Worm (Caenorhabditis elegans) whole organism, early embryonic: ENCODE measurements around the gene C38C10.3.

ENCODE experiments used
- B0310.2 ChIP-seq: sonication (generic microtip); optimal IDR thresholded peaks from 2 replicates; lab custom pipeline; 2016; ENCODE audit warnings: mild to moderate bottlenecking, missing genetic modification characterization, missing compliant biosample characterization
- F13C5.2 ChIP-seq: sonication (generic microtip); optimal IDR thresholded peaks from 2 replicates; lab custom pipeline; 2017; ENCODE audit warnings: mild to moderate bottlenecking, missing genetic modification characterization, inconsistent platforms, missing compliant biosample characterization
- aly-1 ChIP-seq: sonication (generic microtip); optimal IDR thresholded peaks from 2 replicates; lab custom pipeline; 2016; ENCODE audit warnings: missing genetic modification characterization, missing compliant biosample characterization
- ama-1 ChIP-seq: fragments of 150-350 bp; optimal IDR thresholded peaks from 2 replicates; lab custom pipeline; 2014
- ceh-13 ChIP-seq: fragments of 200-800 bp; sonication (Bioruptor generic); optimal IDR thresholded peaks from 2 replicates; lab custom pipeline; 2018; ENCODE audit warnings: mild to moderate bottlenecking, missing genetic modification characterization, missing compliant biosample characterization
- ceh-36 ChIP-seq: sonication (generic microtip); optimal IDR thresholded peaks from 2 replicates; lab custom pipeline; 2016; ENCODE audit warnings: missing genetic modification characterization, inconsistent platforms, missing compliant biosample characterization
- ets-7 ChIP-seq: sonication (generic microtip); optimal IDR thresholded peaks from 2 replicates; lab custom pipeline; 2016; ENCODE audit warnings: missing genotype, missing genetic modification characterization, missing compliant biosample characterization
- flt-1 ChIP-seq: fragments of 200-800 bp; sonication (Bioruptor generic); IDR thresholded peaks from 2 replicates; pipeline ENCODE4 v1.3.6; 2022; ENCODE audit warnings: missing genetic modification characterization, missing compliant biosample characterization
- hmbx-1 ChIP-seq: sonication (generic microtip); optimal IDR thresholded peaks from 2 replicates; lab custom pipeline; 2016; ENCODE audit warnings: mild to moderate bottlenecking, missing genetic modification characterization, missing compliant biosample characterization
- hmg-4 ChIP-seq: fragments of 200-800 bp; sonication (Bioruptor generic); optimal IDR thresholded peaks from 2 replicates; lab custom pipeline; 2018; ENCODE audit warnings: mild to moderate bottlenecking, missing genetic modification characterization, missing compliant biosample characterization
- hnd-1 ChIP-seq: sonication (generic microtip); optimal IDR thresholded peaks from 2 replicates; lab custom pipeline; 2016; ENCODE audit warnings: missing genetic modification characterization, missing compliant biosample characterization
- pes-1 ChIP-seq: fragments of 200-800 bp; sonication (Bioruptor generic); IDR thresholded peaks from 2 replicates; pipeline ENCODE4 v1.3.6; 2022; ENCODE audit warnings: missing genetic modification reagents, missing genetic modification characterization, missing compliant biosample characterization
- scrt-1 ChIP-seq: fragments of 200-800 bp; sonication (Bioruptor generic); IDR thresholded peaks from 2 replicates; pipeline ENCODE4 v1.3.6; 2022; ENCODE audit warnings: missing genetic modification characterization, missing compliant biosample characterization
- sea-1 ChIP-seq: fragments of 200-800 bp; sonication (Bioruptor generic); conservative IDR thresholded peaks from 2 replicates; pipeline ENCODE4 v1.3.6; 2022; ENCODE audit warnings: missing genetic modification characterization, missing compliant biosample characterization
- tbx-11 ChIP-seq: fragments of 200-800 bp; sonication (Bioruptor generic); IDR thresholded peaks from 2 replicates; pipeline ENCODE4 v1.3.6; 2022; ENCODE audit warnings: missing genetic modification characterization, missing compliant biosample characterization
- tbx-37 ChIP-seq: fragments of 200-800 bp; sonication (Bioruptor generic); conservative IDR thresholded peaks from 2 replicates; pipeline ENCODE4 v1.3.6; 2022; ENCODE audit warnings: missing genetic modification reagents, missing genetic modification characterization, missing compliant biosample characterization
- tra-4 ChIP-seq: sonication (generic microtip); optimal IDR thresholded peaks from 2 replicates; lab custom pipeline; 2017; ENCODE audit warnings: missing genetic modification characterization, missing compliant biosample characterization

The C38C10.3 gene

ce11 chrIII:9366971-9367370 is 18.5 kb downstream of the C38C10.3 start, which contains the start of gene crn-6:
Gene crn-6 (plus strand): TSS chrIII:9367271.
- TF ChIP-seq sea-1 (GFP tag; lab: Robert Waterston, UW) (no peak), ceh-36 (tag; lab: Kevin White, UChicago) (no peak)

- no peak for TF ChIP-seq pes-1
- no peak for TF ChIP-seq hmg-4 (GFP tag; lab: Kevin White, UChicago)
- TF ChIP-seq tbx-37 (GFP tag; lab: Robert Waterston, UW): no peak
- no peak for TF ChIP-seq aly-1 (tag; lab: Kevin White, UChicago)
- TF ChIP-seq ceh-36 (tag; lab: Kevin White, UChicago): no peak
- TF ChIP-seq ama-1 (lab: Kevin White, UChicago): no peak
Observed at ce11 chrIII:9366376-9366775, 19.1 kb downstream of the C38C10.3 start.

ce11 chrIII:9361228-9361627 is 24.2 kb downstream of the C38C10.3 start, which contains the start of gene flp-25:
Gene flp-25 (plus strand): TSS chrIII:9361528.
- TF ChIP-seq sea-1 (GFP tag; lab: Robert Waterston, UW) (no peak), aly-1 (tag; lab: Kevin White, UChicago) (no peak), ets-7 (tag; lab: Kevin White, UChicago) (no peak), flt-1 (GFP tag; lab: Robert Waterston, UW) (no peak), tra-4 (no peak)

- no peak for TF ChIP-seq F13C5.2 (tag; lab: Kevin White, UChicago)
- TF ChIP-seq pes-1: no peak
- TF ChIP-seq hnd-1: no peak
- TF ChIP-seq hmg-4 (GFP tag; lab: Kevin White, UChicago): no peak
- no peak for TF ChIP-seq ceh-13 (GFP tag; lab: Kevin White, UChicago)
- TF ChIP-seq tbx-11: no peak
- TF ChIP-seq aly-1 (tag; lab: Kevin White, UChicago): no peak
- TF ChIP-seq hmbx-1 (tag; lab: Kevin White, UChicago): no peak
- no peak for TF ChIP-seq sea-1 (GFP tag; lab: Robert Waterston, UW)
- no peak for TF ChIP-seq tra-4
- no peak for TF ChIP-seq flt-1 (GFP tag; lab: Robert Waterston, UW)
- no peak for TF ChIP-seq ama-1 (lab: Kevin White, UChicago)
- no peak for TF ChIP-seq ceh-36 (tag; lab: Kevin White, UChicago)
- TF ChIP-seq tbx-37 (GFP tag; lab: Robert Waterston, UW): no peak
- TF ChIP-seq scrt-1 (GFP tag; lab: Robert Waterston, UW): no peak
- TF ChIP-seq ets-7 (tag; lab: Kevin White, UChicago): no peak
- TF ChIP-seq B0310.2 (tag; lab: Kevin White, UChicago): no peak
Observed at ce11 chrIII:9359060-9359459, 26.4 kb downstream of the C38C10.3 start, which contains the start of gene K04H4.5. Gene K04H4.5 (plus strand): TSS chrIII:9359360.

- TF ChIP-seq pes-1 (no peak), tbx-11 (no peak), aly-1 (tag; lab: Kevin White, UChicago) (no peak), ets-7 (tag; lab: Kevin White, UChicago) (no peak), hnd-1 (no peak), tra-4 (no peak), hmg-4 (GFP tag; lab: Kevin White, UChicago) (no peak), ama-1 (lab: Kevin White, UChicago) (no peak), ceh-13 (GFP tag; lab: Kevin White, UChicago) (no peak), F13C5.2 (tag; lab: Kevin White, UChicago) (no peak), B0310.2 (tag; lab: Kevin White, UChicago) (no peak), flt-1 (GFP tag; lab: Robert Waterston, UW) (no peak), scrt-1 (GFP tag; lab: Robert Waterston, UW) (no peak), ceh-36 (tag; lab: Kevin White, UChicago) (no peak), tbx-37 (GFP tag; lab: Robert Waterston, UW) (no peak), sea-1 (GFP tag; lab: Robert Waterston, UW) (no peak)
Observed at ce11 chrIII:9355412-9355969, 30.0 kb downstream of the C38C10.3 start, which contains the start of gene chtb-1. Gene chtb-1 (minus strand): TSS chrIII:9355462.

- no peak for TF ChIP-seq ets-7 (tag; lab: Kevin White, UChicago)
- TF ChIP-seq hmbx-1 (tag; lab: Kevin White, UChicago): no peak
- TF ChIP-seq tbx-11: no peak
- TF ChIP-seq scrt-1 (GFP tag; lab: Robert Waterston, UW): no peak
- TF ChIP-seq aly-1 (tag; lab: Kevin White, UChicago): no peak
- no peak for TF ChIP-seq hmg-4 (GFP tag; lab: Kevin White, UChicago)
- TF ChIP-seq ceh-13 (GFP tag; lab: Kevin White, UChicago): no peak
- TF ChIP-seq tbx-37 (GFP tag; lab: Robert Waterston, UW): no peak
- no peak for TF ChIP-seq ama-1 (lab: Kevin White, UChicago)
- TF ChIP-seq tra-4: no peak
- no peak for TF ChIP-seq hnd-1
Observed at ce11 chrIII:9353814-9354213, 31.6 kb downstream of the C38C10.3 start.

ce11 chrIII:9346722-9347121 is 38.7 kb downstream of the C38C10.3 start:
- no peak for TF ChIP-seq B0310.2 (tag; lab: Kevin White, UChicago)
- TF ChIP-seq ceh-36 (tag; lab: Kevin White, UChicago): no peak
- TF ChIP-seq tra-4: no peak
- no peak for TF ChIP-seq flt-1 (GFP tag; lab: Robert Waterston, UW)
- no peak for TF ChIP-seq pes-1

- TF ChIP-seq flt-1 (GFP tag; lab: Robert Waterston, UW): no peak
Observed at ce11 chrIII:9346114-9346513, 39.3 kb downstream of the C38C10.3 start.
